Fruit fly (Drosophila melanogaster): ENCODE measurements around the gene CG11357.

Gene CG11357

dm6 chr3L:4532841-4533619 lies 8.8 kb upstream of the CG11357 start, which contains the start of gene CG11353:
TSS of gene CG11353 (plus strand) at chr3L:4533170.
- no peak for TF ChIP-seq Hr39 (GFP tag; optimal IDR thresholded peaks at IDR 0.05)
- no peak for TF ChIP-seq net (GFP tag; optimal IDR thresholded peaks at IDR 0.05)
- TF ChIP-seq CG6163 (GFP tag; IDR thresholded peaks at IDR 0.05): 0 out of 3 replicates have a peak, but pooled peaks have one; percentile 20
- TF ChIP-seq fkh (GFP tag; optimal IDR thresholded peaks at IDR 0.05): peak; percentile 41
- TF ChIP-seq Ets96B (tag; optimal IDR thresholded peaks at IDR 0.05): no peak
- no peak for TF ChIP-seq CG6808 (GFP tag; optimal IDR thresholded peaks at IDR 0.05)
- TF ChIP-seq CG15336 (GFP tag; IDR thresholded peaks at IDR 0.05): no peak
- TF ChIP-seq dsx (GFP tag; optimal IDR thresholded peaks at IDR 0.05; ENCODE audit: poor library complexity, severe bottlenecking): no peak
- no peak for TF ChIP-seq CG8319 (GFP tag; optimal IDR thresholded peaks at IDR 0.05)
- TF ChIP-seq topi (GFP tag; optimal IDR thresholded peaks at IDR 0.05): no peak
- TF ChIP-seq Blimp-1 (GFP tag; optimal IDR thresholded peaks at IDR 0.05): peak; percentile 85
- peak; percentile 44 for TF ChIP-seq CG1621 (tag; optimal IDR thresholded peaks at IDR 0.05)
- no peak for TF ChIP-seq CG6854 (GFP tag; optimal IDR thresholded peaks at IDR 0.05)
- no peak for TF ChIP-seq Eip75B (GFP tag; optimal IDR thresholded peaks at IDR 0.05)
- no peak for TF ChIP-seq salr (GFP tag; optimal IDR thresholded peaks at IDR 0.05)
- peak; percentile 41 for TF ChIP-seq Eip78C (GFP tag)
- TF ChIP-seq CG34406 (GFP tag; optimal IDR thresholded peaks at IDR 0.05): peak; percentile 9
- TF ChIP-seq svp (GFP tag): peak; percentile 28
- no peak for TF ChIP-seq CG8632 (GFP tag; optimal IDR thresholded peaks at IDR 0.05)

dm6 chr3L:4533941-4534340 lies 7.9 kb upstream of the CG11357 start:
- TF ChIP-seq Eip78C (GFP tag) (peak; percentile 37), CG6276 (GFP tag; optimal IDR thresholded peaks at IDR 0.05) (no peak), Hr39 (GFP tag; optimal IDR thresholded peaks at IDR 0.05) (no peak), CG11762 (GFP tag; optimal IDR thresholded peaks at IDR 0.05; ENCODE audit: insufficient read depth) (no peak)

- TF ChIP-seq topi (GFP tag; optimal IDR thresholded peaks at IDR 0.05): no peak
- peak; percentile 51 for TF ChIP-seq Blimp-1 (GFP tag; optimal IDR thresholded peaks at IDR 0.05)
Observed at dm6 chr3L:4534481-4534880, 7.4 kb upstream of the CG11357 start.

- TF ChIP-seq CG16779 (tag; optimal IDR thresholded peaks at IDR 0.05) (no peak), CG11902 (GFP tag; optimal IDR thresholded peaks at IDR 0.05) (no peak), fd85E (GFP tag; optimal IDR thresholded peaks at IDR 0.05) (no peak), eg (GFP tag; IDR thresholded peaks at IDR 0.05) (no peak), spab (GFP tag; optimal IDR thresholded peaks at IDR 0.05) (no peak), CG34406 (GFP tag; optimal IDR thresholded peaks at IDR 0.05) (no peak), acj6 (GFP tag; optimal IDR thresholded peaks at IDR 0.05) (no peak), achi (GFP tag; optimal IDR thresholded peaks at IDR 0.05) (peak; percentile 72)
Observed at dm6 chr3L:4541070-4541469, 781 bp upstream of the CG11357 start, which contains the start of gene CG32243. TSS of gene CG32243 (minus strand) at chr3L:4541244.

dm6 chr3L:4542530-4542929 lies 679 bp downstream of the CG11357 start:
- TF ChIP-seq esn (GFP tag; optimal IDR thresholded peaks at IDR 0.05) (no peak), spab (GFP tag; optimal IDR thresholded peaks at IDR 0.05) (no peak), ss (GFP tag; optimal IDR thresholded peaks at IDR 0.05) (no peak), lz (GFP tag; optimal IDR thresholded peaks at IDR 0.05) (no peak)
